Worm (Caenorhabditis elegans) whole organism, L4 larva: ENCODE measurements around the gene alh-2.

ENCODE experiments used
- cey-2 ChIP-seq: sonication (generic microtip); optimal IDR thresholded peaks from 3 replicates; lab custom pipeline; 2017; ENCODE audit warnings: missing genetic modification characterization, mild to moderate bottlenecking, missing compliant biosample characterization, antibody characterized with exemption, borderline replicate concordance; ENCODE audit not compliant: insufficient read depth
- daf-16 ChIP-seq, 3 experiments: sonication (generic microtip); optimal IDR thresholded peaks; 2 replicates each; lab custom pipeline; 2016 to 2017; ENCODE audit warnings: missing genetic modification characterization in 3 of 3, missing genetic modification reagents in 3 of 3, mild to moderate bottlenecking in 2 of 3, missing compliant biosample characterization in 2 of 3, missing biosample characterization in 1 of 3, moderate library complexity in 1 of 3
- unc-62 ChIP-seq, 3 experiments: fragments of 150-350 bp in 1 of 3; sonication (generic microtip); optimal IDR thresholded peaks in 2 of 3; peaks in 1 of 3; 1 replicate in 1 of 3; 2 replicates in 2 of 3; lab custom pipeline; 2014 to 2017; ENCODE audit warnings: missing biosample characterization in 3 of 3, missing genetic modification characterization in 3 of 3, missing genetic modification reagents in 3 of 3, missing genotype in 1 of 3
- zag-1 ChIP-seq: fragments of 150-350 bp; optimal IDR thresholded peaks from 2 replicates; lab custom pipeline; 2014; ENCODE audit warnings: missing biosample characterization, missing genetic modification characterization

- TF ChIP-seq daf-16 (GFP tag; optimal IDR thresholded peaks at IDR 0.05; lab: Kevin White, UChicago) (no peak), daf-16 (tag; optimal IDR thresholded peaks at IDR 0.05; lab: Kevin White, UChicago) (no peak), cey-2 (tag; lab: Kevin White, UChicago) (no peak), zag-1 (tag; lab: Kevin White, UChicago) (no peak), unc-62 (GFP tag; optimal IDR thresholded peaks at IDR 0.05 in 1 of 2; lab: Kevin White, UChicago) (no peak), unc-62 (tag; optimal IDR thresholded peaks at IDR 0.05; lab: Kevin White, UChicago) (no peak)
Observed at ce11 chrV:1685328-1685727, 41.4 kb downstream of the alh-2 start, which contains the start of gene srh-5.
